Worm (Caenorhabditis elegans) whole organism, midembryonic: ENCODE results near the gene dmsr-11.

Experiments
- med-1 ChIP-seq: sonication (generic microtip); optimal IDR thresholded peaks from 2 replicates; lab custom pipeline; 2017; ENCODE audit warnings: missing genetic modification characterization, mild to moderate bottlenecking, missing compliant biosample characterization, antibody characterized with exemption, missing genetic modification reagents; ENCODE audit not compliant: insufficient read depth
- ref-1 ChIP-seq: fragments of 200-800 bp; sonication (Bioruptor generic); conservative IDR thresholded peaks from 2 replicates; pipeline ENCODE4 v1.3.6; 2022; ENCODE audit warnings: missing genetic modification reagents, missing genetic modification characterization, missing compliant biosample characterization
- tab-1 ChIP-seq: fragments of 200-800 bp; sonication (Bioruptor generic); IDR thresholded peaks from 2 replicates; pipeline ENCODE4 v1.3.6; 2022; ENCODE audit warnings: missing genetic modification characterization, missing compliant biosample characterization

DNA sequence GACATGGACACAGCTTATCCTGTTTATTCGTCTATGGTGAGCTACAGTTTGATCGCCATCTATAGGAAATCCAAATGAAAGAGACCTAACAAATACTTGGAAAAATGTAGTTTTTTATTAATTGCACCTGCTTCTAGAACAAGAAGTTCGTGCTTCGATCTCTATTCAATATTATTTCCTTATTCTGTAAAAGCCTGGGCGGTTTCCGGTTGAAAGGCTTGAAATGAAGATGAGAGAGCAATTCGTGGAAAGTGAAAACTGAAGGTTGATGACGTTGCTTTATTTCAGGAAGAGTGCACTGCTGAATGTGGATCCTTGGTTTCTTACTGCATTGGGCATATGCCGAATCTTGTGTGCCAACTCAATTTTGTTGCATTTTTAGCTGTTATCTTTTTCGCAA lies 23.2 kb downstream of the dmsr-11 start:
- TF ChIP-seq med-1 (no peak), tab-1 (GFP tag; lab: Robert Waterston, UW) (no peak), ref-1 (GFP tag; lab: Robert Waterston, UW) (no peak)
